Fruit fly (Drosophila melanogaster): ENCODE data around the gene CG33700.

DNA sequence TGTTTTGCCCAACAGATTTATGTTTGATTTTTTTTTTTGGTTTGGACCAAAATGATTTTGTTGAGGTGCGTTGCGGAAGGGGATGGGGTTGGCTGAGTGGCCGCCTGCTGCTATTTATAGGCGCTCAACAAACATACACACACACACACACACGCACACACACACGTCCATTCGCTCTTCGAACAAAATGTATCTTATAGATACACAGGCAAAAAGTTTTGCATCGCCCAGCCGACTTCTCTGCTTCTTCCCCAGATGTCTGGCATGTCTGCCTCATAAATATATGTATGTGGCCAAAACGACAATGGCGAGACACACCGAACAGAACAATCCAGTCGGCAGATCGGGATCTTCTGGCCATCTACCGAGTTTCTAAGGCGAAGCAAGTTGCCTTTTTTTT, 23.5 kb upstream of the CG33700 start:
- no peak for TF ChIP-seq CG8478 (optimal IDR thresholded peaks at IDR 0.05)
- no peak for TF ChIP-seq EcR (GFP tag; optimal IDR thresholded peaks at IDR 0.05)
- no peak for TF ChIP-seq psq (optimal IDR thresholded peaks at IDR 0.05)
- no peak for TF ChIP-seq pan (optimal IDR thresholded peaks at IDR 0.05)

Data from whole organism.